Fruit fly (Drosophila melanogaster) S2 (cell line): Measurements from ENCODE around the gene Abl.
A peak's percentile ranks its signal among the peaks of the same experiment; 100 is the strongest.

Experiments
- CG8478 ChIP-seq: fragments of >200 bp; optimal IDR thresholded peaks from 2 replicates; lab custom pipeline; 2018
- CTCF ChIP-seq, 2 experiments: fragments of >200 bp; optimal IDR thresholded peaks; 2 replicates each; lab custom pipeline; 2018

DNA sequence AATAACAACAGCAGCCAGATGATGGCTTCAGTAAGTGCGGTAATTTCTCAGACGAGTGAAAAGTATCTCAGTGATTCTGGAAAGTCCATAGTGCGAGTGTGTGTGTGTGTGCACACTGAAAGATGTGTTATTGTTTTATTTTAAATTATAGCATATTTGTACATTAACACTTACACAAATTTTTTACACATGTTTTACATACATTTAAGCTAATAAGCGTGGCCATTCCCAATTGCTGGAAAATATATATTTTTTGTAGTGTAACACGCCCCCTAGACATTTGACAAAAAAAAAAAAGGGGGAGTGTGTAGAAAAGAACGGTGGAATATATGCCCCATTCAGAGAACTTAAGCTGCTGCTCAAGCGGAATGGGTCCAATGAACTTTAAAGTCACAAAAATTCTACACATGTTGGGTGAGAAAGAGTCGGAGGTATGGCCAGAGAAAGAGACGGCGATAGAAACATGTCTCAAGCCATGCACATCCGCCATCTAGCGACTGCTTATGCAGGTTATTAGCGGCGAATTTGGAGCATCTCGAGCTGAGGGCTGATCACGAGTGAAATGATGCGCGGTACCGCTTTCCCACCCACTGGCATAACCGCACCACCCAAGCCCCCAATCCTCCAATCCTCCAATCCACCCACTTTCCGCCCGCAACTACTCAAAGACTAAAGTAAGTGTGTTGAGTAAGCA, 15.7 kb downstream of the Abl start:
- TF ChIP-seq CTCF (optimal IDR thresholded peaks at IDR 0.05; lab: Kevin White, UChicago) (peak; percentile 70 to 73), CG8478 (lab: Kevin White, UChicago) (no peak)
